Fruit fly (Drosophila melanogaster): Measurements from ENCODE around the gene msk.

msk gene

DNA sequence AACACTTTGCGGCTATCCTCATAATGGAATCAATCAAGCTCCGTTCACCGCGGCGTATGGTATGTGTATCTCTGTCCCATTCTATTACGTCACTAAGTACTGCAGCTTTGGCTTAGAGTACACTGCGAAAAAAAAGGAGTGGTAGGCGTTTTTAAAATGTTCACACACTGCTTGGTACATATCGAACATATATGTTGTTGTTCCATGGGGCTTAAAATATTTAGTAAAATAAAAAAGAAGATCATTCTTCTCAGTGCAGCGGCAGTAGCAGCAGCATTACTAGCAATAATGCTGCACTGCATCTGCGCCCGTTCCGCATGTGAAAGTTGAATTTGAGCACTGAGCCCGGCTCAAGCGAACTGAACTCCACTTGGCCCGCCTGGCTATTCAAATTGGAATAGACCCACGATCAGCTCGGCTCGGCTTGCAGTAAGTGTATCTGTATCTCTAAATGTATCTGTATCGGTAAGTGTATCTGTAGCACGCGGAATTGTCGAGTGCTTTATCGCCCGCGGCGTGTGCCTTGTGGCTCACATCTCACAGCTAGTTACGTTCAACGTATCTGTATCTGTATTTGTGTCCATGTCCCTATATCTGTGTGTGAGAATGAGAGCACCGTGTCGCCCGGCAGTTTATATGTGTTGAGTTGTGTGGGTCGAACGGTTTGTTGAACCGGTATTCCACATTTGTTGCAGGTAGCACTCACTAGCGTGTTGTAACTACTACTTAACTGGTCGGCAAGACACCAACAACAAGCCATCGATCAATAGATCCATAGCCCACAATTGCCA is 37.4 kb downstream of the msk start (continued):
- TF ChIP-seq Sox102F (GFP tag; optimal IDR thresholded peaks at IDR 0.05) (peak; percentile 84), az2 (GFP tag; optimal IDR thresholded peaks at IDR 0.05) (peak; percentile 51), so (GFP tag; IDR thresholded peaks at IDR 0.05) (peak; percentile 65; the same call in 1 of the 3 replicates), CG8359 (GFP tag; optimal IDR thresholded peaks at IDR 0.05; ENCODE audit: borderline replicate concordance) (no peak), Hr78 (GFP tag; optimal IDR thresholded peaks at IDR 0.05) (no peak), CG7928 (GFP tag; optimal IDR thresholded peaks at IDR 0.05) (no peak), Antp (GFP tag; optimal IDR thresholded peaks at IDR 0.05) (peak; percentile 32), amos (GFP tag; IDR thresholded peaks at IDR 0.05; ENCODE audit: partially characterized antibody) (no peak), CG30403 (GFP tag; optimal IDR thresholded peaks at IDR 0.05) (peak; percentile 46), Deaf1 (tag; optimal IDR thresholded peaks at IDR 0.05) (no peak), Dref (GFP tag; IDR thresholded peaks at IDR 0.05) (no peak), ato (GFP tag; IDR thresholded peaks at IDR 0.05; ENCODE audit: partially characterized antibody) (no peak), z (GFP tag; IDR thresholded peaks at IDR 0.05) (no peak), dpn (GFP tag; optimal IDR thresholded peaks at IDR 0.05) (peak; percentile 36 to 51), CG11247 (GFP tag; IDR thresholded peaks at IDR 0.05) (no peak; the same call in 1 of the 2 replicates), CG6272 (GFP tag; IDR thresholded peaks at IDR 0.05) (no peak), Lim3 (GFP tag; IDR thresholded peaks at IDR 0.05) (peak; percentile 49; the same call in 1 of the 2 replicates), Mes4 (GFP tag; optimal IDR thresholded peaks at IDR 0.05) (peak; percentile 34), CG4820 (GFP tag; optimal IDR thresholded peaks at IDR 0.05) (peak; percentile 56), caup (GFP tag; optimal IDR thresholded peaks at IDR 0.05; ENCODE audit: severe bottlenecking) (no peak), CG1647 (GFP tag; optimal IDR thresholded peaks at IDR 0.05) (peak; percentile 54), pzg (GFP tag; optimal IDR thresholded peaks at IDR 0.05) (no peak), CG9215 (GFP tag; IDR thresholded peaks at IDR 0.05) (no peak), CG18262 (tag; optimal IDR thresholded peaks at IDR 0.05) (peak; percentile 41), gro (GFP tag; optimal IDR thresholded peaks at IDR 0.05) (no peak), CG12942 (GFP tag; optimal IDR thresholded peaks at IDR 0.05) (peak; percentile 33), gsb (GFP tag; IDR thresholded peaks at IDR 0.05) (no peak), ERR (GFP tag; optimal IDR thresholded peaks at IDR 0.05) (no peak), Awh (GFP tag; IDR thresholded peaks at IDR 0.05) (peak; percentile 47; the same call in 1 of the 2 replicates), Rx (GFP tag; IDR thresholded peaks at IDR 0.05) (peak; percentile 58), CG18476 (GFP tag; optimal IDR thresholded peaks at IDR 0.05) (peak; percentile 23), Gug (GFP tag; IDR thresholded peaks at IDR 0.05) (0 out of 4 replicates have a peak, but pooled peaks have one; percentile 10), seq (GFP tag; IDR thresholded peaks at IDR 0.05) (peak; percentile 71), Six4 (GFP tag; optimal IDR thresholded peaks at IDR 0.05) (peak; percentile 1), CG31441 (GFP tag; IDR thresholded peaks at IDR 0.05) (peak; percentile 61), ttk (GFP tag; IDR thresholded peaks at IDR 0.05) (peak; percentile 66; the same call in 1 of the 2 replicates), run (tag; optimal IDR thresholded peaks at IDR 0.05) (no peak), Hey (tag; optimal IDR thresholded peaks at IDR 0.05) (no peak), CG7839 (tag; optimal IDR thresholded peaks at IDR 0.05) (peak; percentile 58), zf30C (GFP tag; optimal IDR thresholded peaks at IDR 0.05) (no peak), CG3847 (GFP tag; IDR thresholded peaks at IDR 0.05) (0 out of 2 replicates have a peak, but pooled peaks have one; percentile 32), Nf-YC (tag; optimal IDR thresholded peaks at IDR 0.05) (no peak), toy (GFP tag; IDR thresholded peaks at IDR 0.05) (no peak), HHEX (GFP tag; optimal IDR thresholded peaks at IDR 0.05) (peak; percentile 58), fd96Cb (tag; optimal IDR thresholded peaks at IDR 0.05) (peak; percentile 63), eve (GFP tag; optimal IDR thresholded peaks at IDR 0.05) (peak in 1 of 2 experiments; percentile 62), CG5953 (GFP tag; IDR thresholded peaks at IDR 0.05) (peak; percentile 52; the same call in 1 of the 2 replicates), CG34422 (GFP tag; IDR thresholded peaks at IDR 0.05) (peak; percentile 70; the same call in 2 of the 3 replicates), CG5180 (GFP tag; optimal IDR thresholded peaks at IDR 0.05) (peak; percentile 49)

Measured in whole organism, embryonic.